Worm (Caenorhabditis elegans): ENCODE measurements around the gene nhr-173.

Gene nhr-173

ce11 chrX:6687756-6688155 lies 32.4 kb downstream of the nhr-173 start:
- TF ChIP-seq ceh-63 (GFP tag; optimal IDR thresholded peaks at IDR 0.05) (peak; percentile 85), efl-3 (GFP tag; optimal IDR thresholded peaks at IDR 0.05) (no peak), dsc-1 (tag; optimal IDR thresholded peaks at IDR 0.05) (peak; percentile 50)

ce11 chrX:6688953-6689562 lies 33.7 kb downstream of the nhr-173 start:
- TF ChIP-seq dsc-1 (tag; optimal IDR thresholded peaks at IDR 0.05) (peak; percentile 66), lin-35 (GFP tag; optimal IDR thresholded peaks at IDR 0.05) (no peak)

ce11 chrX:6689985-6690384 lies 34.7 kb downstream of the nhr-173 start, which contains the start of gene F38B6.6:
F38B6.6 (minus strand) TSS chrX:6690085.
- TF ChIP-seq fkh-10 (GFP tag; optimal IDR thresholded peaks at IDR 0.05) (peak; percentile 40), hlh-4 (tag; optimal IDR thresholded peaks at IDR 0.05) (no peak)

- TF ChIP-seq zip-4 (GFP tag; optimal IDR thresholded peaks at IDR 0.05) (no peak), nhr-12 (tag; optimal IDR thresholded peaks at IDR 0.05) (no peak), skn-1 (tag; optimal IDR thresholded peaks at IDR 0.05) (no peak), unc-30 (tag; optimal IDR thresholded peaks at IDR 0.05) (no peak), sptf-1 (tag; optimal IDR thresholded peaks at IDR 0.05) (no peak), vab-15 (tag; optimal IDR thresholded peaks at IDR 0.05) (no peak), fos-1 (tag; optimal IDR thresholded peaks at IDR 0.05) (no peak), aha-1 (tag; optimal IDR thresholded peaks at IDR 0.05) (no peak), unc-98 (GFP tag; IDR thresholded peaks at IDR 0.05) (no peak), nhr-47 (tag; optimal IDR thresholded peaks at IDR 0.05) (no peak), isw-1 (GFP tag; IDR thresholded peaks at IDR 0.05) (no peak), lin-13 (GFP tag; optimal IDR thresholded peaks at IDR 0.05) (no peak), unc-86 (tag; optimal IDR thresholded peaks at IDR 0.05) (no peak), ceh-90 (tag; optimal IDR thresholded peaks at IDR 0.05) (no peak), F16B12.6 (tag; optimal IDR thresholded peaks at IDR 0.05) (no peak), ceh-82 (tag; optimal IDR thresholded peaks at IDR 0.05) (no peak), lir-3 (tag; optimal IDR thresholded peaks at IDR 0.05; ENCODE audit: poor library complexity) (no peak)
Measured at ce11 chrX:6691653-6692052, 36.3 kb downstream of the nhr-173 start.

ce11 chrX:6692896-6693295 lies 37.6 kb downstream of the nhr-173 start:
- TF ChIP-seq fkh-8 (tag; optimal IDR thresholded peaks at IDR 0.05), result no peak
- TF ChIP-seq ceh-88 (GFP tag; IDR thresholded peaks at IDR 0.05), result no peak
- TF ChIP-seq egl-27 (tag; optimal IDR thresholded peaks at IDR 0.05), result no peak
- no peak for TF ChIP-seq jun-1 (tag; optimal IDR thresholded peaks at IDR 0.05)
- TF ChIP-seq nhr-76 (tag; optimal IDR thresholded peaks at IDR 0.05), result no peak
- TF ChIP-seq lin-35 (GFP tag; optimal IDR thresholded peaks at IDR 0.05), result no peak
- no peak for TF ChIP-seq snpc-4 (tag; optimal IDR thresholded peaks at IDR 0.05)
- TF ChIP-seq lin-13 (GFP tag; optimal IDR thresholded peaks at IDR 0.05), result no peak
- TF ChIP-seq sup-37 (GFP tag; optimal IDR thresholded peaks at IDR 0.05), result no peak
- TF ChIP-seq nhr-11 (tag; optimal IDR thresholded peaks at IDR 0.05), result no peak
- TF ChIP-seq nhr-71 (tag; optimal IDR thresholded peaks at IDR 0.05), result no peak
- no peak for TF ChIP-seq fkh-10 (GFP tag; optimal IDR thresholded peaks at IDR 0.05)
- no peak for TF ChIP-seq xbp-1 (tag; optimal IDR thresholded peaks at IDR 0.05)
- TF ChIP-seq mef-2 (tag; optimal IDR thresholded peaks at IDR 0.05), result no peak
- no peak for TF ChIP-seq F16B12.6 (tag; optimal IDR thresholded peaks at IDR 0.05)
- no peak for TF ChIP-seq hlh-4 (tag; optimal IDR thresholded peaks at IDR 0.05)
